Worm (Caenorhabditis elegans) whole organism, L1 larva: ENCODE data around the gene cyy-1.

ENCODE experiments used
- C04F5.9 ChIP-seq: sonication (generic microtip); optimal IDR thresholded peaks from 2 replicates; lab custom pipeline; 2016; ENCODE audit warnings: missing genetic modification characterization, missing compliant biosample characterization
- C34B4.2 ChIP-seq: sonication (generic microtip); optimal IDR thresholded peaks from 2 replicates; lab custom pipeline; 2017; ENCODE audit warnings: mild to moderate bottlenecking, missing genetic modification characterization, missing compliant biosample characterization
- F16B12.6 ChIP-seq: fragments of 150-350 bp; optimal IDR thresholded peaks from 2 replicates; lab custom pipeline; 2014; ENCODE audit warnings: missing biosample characterization, missing genetic modification characterization
- Y116A8C.19 ChIP-seq: sonication (generic microtip); optimal IDR thresholded peaks from 2 replicates; lab custom pipeline; 2016; ENCODE audit warnings: missing compliant biosample characterization, missing genetic modification characterization, borderline replicate concordance
- aha-1 ChIP-seq: fragments of 150-350 bp; optimal IDR thresholded peaks from 2 replicates; lab custom pipeline; 2014; ENCODE audit warnings: missing biosample characterization, missing genetic modification characterization
- alr-1 ChIP-seq: fragments of 200-800 bp; sonication (Bioruptor generic); optimal IDR thresholded peaks from 2 replicates; lab custom pipeline; 2018; ENCODE audit warnings: borderline replicate concordance, mild to moderate bottlenecking, missing genetic modification characterization, missing compliant biosample characterization
- aly-2 ChIP-seq: fragments of 150-350 bp; optimal IDR thresholded peaks from 2 replicates; lab custom pipeline; 2014; ENCODE audit warnings: missing biosample characterization, missing genetic modification characterization
- ama-1 ChIP-seq: fragments of 150-350 bp; optimal IDR thresholded peaks from 2 replicates; lab custom pipeline; 2014
- blmp-1 ChIP-seq: fragments of 150-350 bp; optimal IDR thresholded peaks from 2 replicates; lab custom pipeline; 2014; ENCODE audit warnings: missing biosample characterization, missing genetic modification characterization
- ceh-8 ChIP-seq: fragments of 200-800 bp; sonication (Bioruptor generic); optimal IDR thresholded peaks from 2 replicates; lab custom pipeline; 2018; ENCODE audit warnings: mild to moderate bottlenecking, missing genetic modification characterization, moderate library complexity, missing compliant biosample characterization
- ceh-82 ChIP-seq, 3 experiments: fragments of 150-350 bp in 1 of 3; sonication (generic microtip) in 2 of 3; optimal IDR thresholded peaks; 2 replicates each; lab custom pipeline; 2014 to 2017; ENCODE audit warnings: missing biosample characterization in 3 of 3, missing genetic modification characterization in 3 of 3
- ceh-88 ChIP-seq: fragments of 200-800 bp; sonication (Bioruptor generic); IDR thresholded peaks from 2 replicates; pipeline ENCODE4 v1.3.6; 2022; ENCODE audit warnings: missing genetic modification characterization, missing compliant biosample characterization
- ceh-90 ChIP-seq: sonication (generic microtip); optimal IDR thresholded peaks from 2 replicates; lab custom pipeline; 2016; ENCODE audit warnings: missing genetic modification characterization, missing compliant biosample characterization
- dsc-1 ChIP-seq: sonication (generic microtip); optimal IDR thresholded peaks from 2 replicates; lab custom pipeline; 2016; ENCODE audit warnings: mild to moderate bottlenecking, missing genetic modification characterization, missing compliant biosample characterization
- efl-1 ChIP-seq, 4 experiments: fragments of 150-350 bp; optimal IDR thresholded peaks in 3 of 4; peaks in 1 of 4; 1 replicate in 1 of 4; 2 replicates in 3 of 4; lab custom pipeline; 2014; ENCODE audit warnings: missing biosample characterization in 2 of 4, missing genetic modification characterization in 2 of 4, missing genetic modification reagents in 2 of 4
- efl-3 ChIP-seq: fragments of 200-800 bp; sonication (Bioruptor generic); optimal IDR thresholded peaks from 2 replicates; lab custom pipeline; 2018; ENCODE audit warnings: mild to moderate bottlenecking, missing genetic modification characterization, missing compliant biosample characterization
- egl-13 ChIP-seq: sonication (generic microtip); optimal IDR thresholded peaks from 2 replicates; lab custom pipeline; 2016; ENCODE audit warnings: missing genotype, missing genetic modification reagents, missing genetic modification characterization, missing compliant biosample characterization
- egl-27 ChIP-seq, 2 experiments: fragments of 150-350 bp in 1 of 2; sonication (generic microtip); optimal IDR thresholded peaks; 3 replicates each; lab custom pipeline; 2017 to 2018; ENCODE audit warnings: missing biosample characterization in 2 of 2, missing genetic modification characterization in 2 of 2, missing genetic modification reagents in 2 of 2
- fkh-4 ChIP-seq: sonication (generic microtip); optimal IDR thresholded peaks from 2 replicates; lab custom pipeline; 2016; ENCODE audit warnings: missing compliant biosample characterization, missing genetic modification characterization, borderline replicate concordance
- fkh-8 ChIP-seq: sonication (generic microtip); optimal IDR thresholded peaks from 2 replicates; lab custom pipeline; 2016; ENCODE audit warnings: mild to moderate bottlenecking, missing genetic modification characterization, missing compliant biosample characterization
- fos-1 ChIP-seq: fragments of 150-350 bp; optimal IDR thresholded peaks from 2 replicates; lab custom pipeline; 2014; ENCODE audit warnings: missing biosample characterization, missing genetic modification characterization
- grh-1 ChIP-seq: fragments of 200-800 bp; sonication (Bioruptor generic); IDR thresholded peaks from 2 replicates; pipeline ENCODE4 v1.3.6; 2022; ENCODE audit warnings: missing genetic modification reagents, missing genetic modification characterization, missing compliant biosample characterization
- hpl-2 ChIP-seq: fragments of 150-350 bp; optimal IDR thresholded peaks from 2 replicates; lab custom pipeline; 2014; ENCODE audit warnings: missing biosample characterization, missing genetic modification reagents, missing genetic modification characterization
- lin-13 ChIP-seq: fragments of 150-350 bp; optimal IDR thresholded peaks from 2 replicates; lab custom pipeline; 2014; ENCODE audit warnings: missing biosample characterization, missing genetic modification reagents, missing genetic modification characterization
- lin-14 ChIP-seq: fragments of 200-800 bp; sonication (Bioruptor generic); optimal IDR thresholded peaks from 2 replicates; lab custom pipeline; 2018; ENCODE audit warnings: mild to moderate bottlenecking, missing genetic modification characterization, moderate library complexity, missing compliant biosample characterization
- lin-35 ChIP-seq, 2 experiments: fragments of 150-350 bp; optimal IDR thresholded peaks; 2 replicates each; lab custom pipeline; 2014; ENCODE audit warnings: missing biosample characterization in 2 of 2, missing genetic modification characterization in 2 of 2, missing genetic modification reagents in 2 of 2
- lin-39 ChIP-seq: fragments of 150-350 bp; optimal IDR thresholded peaks from 2 replicates; lab custom pipeline; 2014; ENCODE audit warnings: missing biosample characterization, missing genetic modification reagents, missing genetic modification characterization
- lir-3 ChIP-seq: sonication (generic microtip); optimal IDR thresholded peaks from 2 replicates; lab custom pipeline; 2016; ENCODE audit warnings: mild to moderate bottlenecking, missing genetic modification characterization, moderate library complexity, missing compliant biosample characterization; ENCODE audit not compliant: poor library complexity
- lsy-2 ChIP-seq, 2 experiments: fragments of 150-350 bp; optimal IDR thresholded peaks; 2 replicates each; lab custom pipeline; 2014; ENCODE audit warnings: missing biosample characterization in 2 of 2, missing genetic modification characterization in 2 of 2
- mdl-1 ChIP-seq, 2 experiments: fragments of 150-350 bp; optimal IDR thresholded peaks; 2 replicates each; lab custom pipeline; 2014 to 2017; ENCODE audit warnings: missing biosample characterization in 2 of 2, missing genetic modification characterization in 2 of 2, inconsistent platforms in 1 of 2
- nhr-11 ChIP-seq: fragments of 150-350 bp; optimal IDR thresholded peaks from 2 replicates; lab custom pipeline; 2014; ENCODE audit warnings: missing biosample characterization, missing genetic modification characterization
- nhr-28 ChIP-seq: fragments of 150-350 bp; optimal IDR thresholded peaks from 2 replicates; lab custom pipeline; 2014; ENCODE audit warnings: missing biosample characterization, missing genetic modification characterization
- nhr-47 ChIP-seq: sonication (generic microtip); optimal IDR thresholded peaks from 2 replicates; lab custom pipeline; 2016; ENCODE audit warnings: mild to moderate bottlenecking, missing genetic modification characterization, moderate library complexity, missing compliant biosample characterization
- nhr-71 ChIP-seq: sonication (generic microtip); optimal IDR thresholded peaks from 2 replicates; lab custom pipeline; 2016; ENCODE audit warnings: mild to moderate bottlenecking, missing genetic modification characterization, moderate library complexity, missing compliant biosample characterization
- nhr-76 ChIP-seq: sonication (generic microtip); optimal IDR thresholded peaks from 2 replicates; lab custom pipeline; 2017; ENCODE audit warnings: missing biosample characterization, missing genetic modification characterization
- nhr-77 ChIP-seq: fragments of 150-350 bp; optimal IDR thresholded peaks from 2 replicates; lab custom pipeline; 2014; ENCODE audit warnings: missing biosample characterization, missing genetic modification characterization
- nhr-84 ChIP-seq: sonication (generic microtip); optimal IDR thresholded peaks from 2 replicates; lab custom pipeline; 2017; ENCODE audit warnings: missing biosample characterization, missing genetic modification characterization
- nhr-90 ChIP-seq: sonication (generic microtip); optimal IDR thresholded peaks from 2 replicates; lab custom pipeline; 2016; ENCODE audit warnings: mild to moderate bottlenecking, missing genetic modification characterization, missing compliant biosample characterization; ENCODE audit not compliant: poor library complexity
- pag-3 ChIP-seq: sonication (generic microtip); optimal IDR thresholded peaks from 2 replicates; lab custom pipeline; 2017; ENCODE audit warnings: missing genetic modification characterization, mild to moderate bottlenecking, missing compliant biosample characterization, antibody characterized with exemption, borderline replicate concordance; ENCODE audit not compliant: insufficient read depth
- pax-3 ChIP-seq: fragments of 200-800 bp; sonication (Bioruptor generic); optimal IDR thresholded peaks from 2 replicates; lab custom pipeline; 2018; ENCODE audit warnings: mild to moderate bottlenecking, missing genetic modification characterization, moderate library complexity, missing compliant biosample characterization
- pqm-1 ChIP-seq: sonication (generic microtip); optimal IDR thresholded peaks from 3 replicates; lab custom pipeline; 2017; ENCODE audit warnings: missing biosample characterization, missing genetic modification characterization
- skn-1 ChIP-seq: fragments of 150-350 bp; optimal IDR thresholded peaks from 2 replicates; lab custom pipeline; 2014; ENCODE audit warnings: missing biosample characterization, missing genetic modification characterization
- snu-23 ChIP-seq: sonication (generic microtip); optimal IDR thresholded peaks from 2 replicates; lab custom pipeline; 2016; ENCODE audit warnings: missing genetic modification characterization, missing compliant biosample characterization
- sox-4 ChIP-seq: sonication (generic microtip); optimal IDR thresholded peaks from 2 replicates; lab custom pipeline; 2016; ENCODE audit warnings: missing genetic modification characterization, missing compliant biosample characterization
- sptf-1 ChIP-seq: fragments of 150-350 bp; optimal IDR thresholded peaks from 2 replicates; lab custom pipeline; 2014; ENCODE audit warnings: missing biosample characterization, missing genetic modification characterization
- sup-37 ChIP-seq: fragments of 200-800 bp; sonication (Bioruptor generic); optimal IDR thresholded peaks from 2 replicates; lab custom pipeline; 2018; ENCODE audit warnings: mild to moderate bottlenecking, missing genetic modification characterization, missing compliant biosample characterization
- unc-30 ChIP-seq: sonication (generic microtip); optimal IDR thresholded peaks from 2 replicates; lab custom pipeline; 2017; ENCODE audit warnings: missing biosample characterization, missing genetic modification characterization
- unc-86 ChIP-seq: sonication (generic microtip); optimal IDR thresholded peaks from 2 replicates; lab custom pipeline; 2016; ENCODE audit warnings: missing genetic modification characterization, missing compliant biosample characterization
- vab-15 ChIP-seq: sonication (generic microtip); optimal IDR thresholded peaks from 2 replicates; lab custom pipeline; 2017; ENCODE audit warnings: missing genotype, mild to moderate bottlenecking, missing genetic modification characterization, missing compliant biosample characterization
- xbp-1 ChIP-seq: sonication (generic microtip); optimal IDR thresholded peaks from 2 replicates; lab custom pipeline; 2016; ENCODE audit warnings: missing genetic modification characterization, missing compliant biosample characterization
- zag-1 ChIP-seq: fragments of 150-350 bp; optimal IDR thresholded peaks from 2 replicates; lab custom pipeline; 2014; ENCODE audit warnings: missing biosample characterization, missing genetic modification characterization
- ztf-11 ChIP-seq, 2 experiments: sonication (generic microtip); optimal IDR thresholded peaks; 2 replicates each; lab custom pipeline; 2016 to 2017; ENCODE audit warnings: missing genetic modification characterization in 2 of 2, missing biosample characterization in 1 of 2, missing compliant biosample characterization in 1 of 2

cyy-1 gene

DNA sequence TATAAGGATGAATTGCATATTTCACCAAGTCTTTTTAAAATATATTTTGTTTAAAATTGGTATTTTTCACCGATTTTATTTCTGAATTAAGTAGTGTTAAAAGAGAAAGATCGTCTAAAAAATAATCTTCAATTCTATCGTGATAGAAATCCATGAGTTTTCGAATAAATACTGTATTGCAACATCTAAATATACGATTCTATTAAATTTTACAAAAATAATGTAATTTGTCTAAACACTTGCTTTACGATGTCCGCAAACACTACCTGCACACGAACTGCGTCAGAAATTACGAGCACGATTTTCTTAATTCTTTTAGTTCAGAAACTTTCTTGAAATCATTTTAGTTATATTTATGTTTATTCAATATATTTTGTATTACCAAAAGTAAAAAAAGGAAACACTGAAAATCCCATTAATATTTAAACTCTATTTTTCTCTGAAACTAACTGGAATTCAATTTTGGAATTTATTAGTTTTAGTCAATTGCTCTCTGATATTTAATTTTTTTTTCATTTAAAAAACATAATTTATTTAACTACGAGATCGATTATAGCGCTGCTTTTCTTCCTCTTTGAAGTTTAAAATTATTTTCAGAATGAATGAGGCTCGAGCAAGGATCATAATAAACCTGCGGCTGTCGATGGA is 43.6 kb downstream of the cyy-1 start, which contains the start of gene mrpl-32:
Gene mrpl-32, plus strand, starts transcription at position 598 of the 648 bp plus-strand sequence.
- TF ChIP-seq unc-30 (tag; lab: Kevin White, UChicago) = no peak
- no peak for TF ChIP-seq sox-4 (tag; lab: Kevin White, UChicago)
- no peak for TF ChIP-seq xbp-1 (tag; lab: Kevin White, UChicago)
- TF ChIP-seq ztf-11 (tag; optimal IDR thresholded peaks at IDR 0.05; lab: Kevin White, UChicago) = no peak
- TF ChIP-seq aha-1 = no peak
- TF ChIP-seq unc-86 (tag; lab: Kevin White, UChicago) = no peak
- no peak for TF ChIP-seq egl-13 (tag; lab: Kevin White, UChicago)
- no peak for TF ChIP-seq Y116A8C.19 (tag; lab: Kevin White, UChicago)
- peak; percentile 45 for TF ChIP-seq F16B12.6
- TF ChIP-seq efl-1 (optimal IDR thresholded peaks at IDR 0.05; lab: Kevin White, UChicago) = no peak
- TF ChIP-seq efl-1 (GFP tag; optimal IDR thresholded peaks at IDR 0.05 in 1 of 2; lab: Kevin White, UChicago) = peak; percentile 8 to 78
- TF ChIP-seq lin-39 (tag; lab: Kevin White, UChicago) = no peak
- no peak for TF ChIP-seq sptf-1
- peak; percentile 29 for TF ChIP-seq nhr-71
- peak; percentile 73 for TF ChIP-seq aly-2 (tag; lab: Kevin White, UChicago)
- no peak for TF ChIP-seq fos-1
- no peak for TF ChIP-seq nhr-11 (tag; lab: Kevin White, UChicago)
- no peak for TF ChIP-seq grh-1 (GFP tag; lab: Robert Waterston, UW)
- no peak for TF ChIP-seq hpl-2 (GFP tag; lab: Kevin White, UChicago)
- peak; percentile 34 to 51 for TF ChIP-seq lsy-2 (tag; optimal IDR thresholded peaks at IDR 0.05; lab: Kevin White, UChicago)
- TF ChIP-seq fkh-8 (tag; lab: Kevin White, UChicago) = no peak
- TF ChIP-seq C04F5.9 = no peak
- TF ChIP-seq snu-23 (GFP tag; lab: Kevin White, UChicago) = no peak
- no peak for TF ChIP-seq nhr-76 (tag; lab: Kevin White, UChicago)
- TF ChIP-seq zag-1 (tag; lab: Kevin White, UChicago) = no peak
- TF ChIP-seq dsc-1 = no peak
- no peak for TF ChIP-seq sup-37 (GFP tag; lab: Kevin White, UChicago)
- no peak for TF ChIP-seq egl-27 (tag; optimal IDR thresholded peaks at IDR 0.05; lab: Kevin White, UChicago)
- no peak for TF ChIP-seq lir-3 (tag; lab: Kevin White, UChicago)
- TF ChIP-seq mdl-1 (tag; optimal IDR thresholded peaks at IDR 0.05; lab: Kevin White, UChicago) = no peak
- no peak for TF ChIP-seq fkh-4 (tag; lab: Kevin White, UChicago)
- no peak for TF ChIP-seq nhr-77 (tag; lab: Kevin White, UChicago)
- TF ChIP-seq blmp-1 (tag; lab: Kevin White, UChicago) = no peak
- no peak for TF ChIP-seq nhr-28
- TF ChIP-seq ceh-82 (tag; optimal IDR thresholded peaks at IDR 0.05; lab: Kevin White, UChicago) = no peak
- no peak for TF ChIP-seq alr-1
- no peak for TF ChIP-seq pqm-1 (tag; lab: Kevin White, UChicago)
- TF ChIP-seq pag-3 = no peak
- no peak for TF ChIP-seq ceh-90 (tag; lab: Kevin White, UChicago)
- no peak for TF ChIP-seq ceh-88 (GFP tag; lab: Robert Waterston, UW)
- no peak for TF ChIP-seq vab-15 (tag; lab: Kevin White, UChicago)
- TF ChIP-seq pax-3 = no peak
- no peak for TF ChIP-seq lin-13 (GFP tag; lab: Kevin White, UChicago)
- peak; percentile 25 for TF ChIP-seq nhr-90 (tag; lab: Kevin White, UChicago)
- no peak for TF ChIP-seq skn-1 (tag; lab: Kevin White, UChicago)
- peak in 1 of 2 experiments; percentile 17 for TF ChIP-seq lin-35 (GFP tag; optimal IDR thresholded peaks at IDR 0.05; lab: Kevin White, UChicago)
- no peak for TF ChIP-seq efl-3 (GFP tag; lab: Kevin White, UChicago)
- no peak for TF ChIP-seq ceh-8 (GFP tag; lab: Kevin White, UChicago)
- peak; percentile 82 for TF ChIP-seq ama-1
- no peak for TF ChIP-seq lin-14
- no peak for TF ChIP-seq C34B4.2
- TF ChIP-seq nhr-47 (tag; lab: Kevin White, UChicago) = peak; percentile 33
- no peak for TF ChIP-seq nhr-84 (tag; lab: Kevin White, UChicago)
